Fruit fly (Drosophila melanogaster): ENCODE data around the gene CG11597.

DNA sequence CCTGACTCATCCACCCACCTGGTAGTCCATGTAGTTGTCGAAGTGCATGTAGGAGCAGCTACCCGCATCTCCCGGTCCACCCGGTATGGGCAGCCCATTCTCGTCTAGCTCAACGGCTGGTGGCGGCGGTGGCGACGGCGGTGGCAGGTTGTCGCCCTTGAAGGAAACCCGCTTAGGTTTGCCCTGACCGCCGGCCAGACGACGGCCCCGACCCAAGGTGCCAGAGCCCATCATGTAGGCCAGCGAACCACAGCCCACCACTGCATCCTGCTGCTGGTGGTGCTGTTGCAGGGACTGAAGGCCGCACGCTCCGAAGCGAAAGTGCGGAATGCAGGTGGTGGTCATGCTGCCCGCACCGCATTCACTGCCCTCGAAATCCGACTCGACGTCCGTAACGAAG is 40.2 kb upstream of the CG11597 start:
- no peak for TF ChIP-seq CG34367 (tag; optimal IDR thresholded peaks at IDR 0.05)
- TF ChIP-seq fd96Ca (GFP tag; IDR thresholded peaks at IDR 0.05) = no peak
- TF ChIP-seq Ets98B (GFP tag; IDR thresholded peaks at IDR 0.05) = no peak
- no peak for TF ChIP-seq CG13204 (GFP tag; optimal IDR thresholded peaks at IDR 0.05)
- TF ChIP-seq rn (GFP tag; IDR thresholded peaks at IDR 0.05) = no peak
- no peak for TF ChIP-seq CG8301 (tag; optimal IDR thresholded peaks at IDR 0.05)
- TF ChIP-seq gl (tag; optimal IDR thresholded peaks at IDR 0.05) = no peak
- TF ChIP-seq EcR (GFP tag; optimal IDR thresholded peaks at IDR 0.05) = no peak
- TF ChIP-seq CG12605 (GFP tag; IDR thresholded peaks at IDR 0.05) = no peak
